Comparison of ENCODE assay signal across 2 fruit fly cellular contexts in genomic region chr3L:22162555-22162954, dm6.
TF ChIP-seq lines count a peak whose summit lies in the region.

No protein-coding gene starts in this region.

TF ChIP-seq in whole organism, embryonic, 481 proteins besides CTCF, POLR2A, EP300 and RAD21 (continued from another document and continues in another):
- TF ChIP-seq CG6683 (GFP tag; optimal IDR thresholded peaks at IDR 0.05; lab: Kevin White, UChicago) = no peak
- no peak for TF ChIP-seq ham (GFP tag; IDR thresholded peaks at IDR 0.05; lab: Robert Waterston, UW)
- no peak for TF ChIP-seq Six4 (GFP tag; optimal IDR thresholded peaks at IDR 0.05; lab: Kevin White, UChicago)
- peak; percentile 72 for TF ChIP-seq zf30C (GFP tag; optimal IDR thresholded peaks at IDR 0.05; lab: Kevin White, UChicago)
- no peak for TF ChIP-seq esg (GFP tag; conservative IDR thresholded peaks at IDR 0.05; lab: Robert Waterston, UW)
- TF ChIP-seq Fer2 (tag; optimal IDR thresholded peaks at IDR 0.05; lab: Kevin White, UChicago) = no peak
- no peak for TF ChIP-seq CG2889 (GFP tag; IDR thresholded peaks at IDR 0.05; lab: Robert Waterston, UW)
- TF ChIP-seq eve (GFP tag; optimal IDR thresholded peaks at IDR 0.05; lab: Kevin White, UChicago) = no peak
- no peak for TF ChIP-seq Ada2b (GFP tag; IDR thresholded peaks at IDR 0.05; lab: Robert Waterston, UW)
- TF ChIP-seq Usf (GFP tag; optimal IDR thresholded peaks at IDR 0.05; lab: Kevin White, UChicago) = no peak
- TF ChIP-seq trh (GFP tag; optimal IDR thresholded peaks at IDR 0.05; lab: Kevin White, UChicago) = no peak
- no peak for TF ChIP-seq bigmax (GFP tag; optimal IDR thresholded peaks at IDR 0.05; lab: Kevin White, UChicago)
- no peak for TF ChIP-seq exex (tag; optimal IDR thresholded peaks at IDR 0.05; lab: Kevin White, UChicago)
- peak; percentile 25 for TF ChIP-seq CG17829 (tag; optimal IDR thresholded peaks at IDR 0.05; lab: Kevin White, UChicago)
- TF ChIP-seq Elba2 (GFP tag; optimal IDR thresholded peaks at IDR 0.05; lab: Kevin White, UChicago) = peak; percentile 33
- no peak for TF ChIP-seq Poxn (GFP tag; IDR thresholded peaks at IDR 0.05; lab: Robert Waterston, UW)
- TF ChIP-seq crp (GFP tag; optimal IDR thresholded peaks at IDR 0.05; lab: Kevin White, UChicago) = no peak
- TF ChIP-seq Drgx (GFP tag; IDR thresholded peaks at IDR 0.05; lab: Robert Waterston, UW) = 0 out of 2 replicates have a peak, but pooled peaks have one; percentile 10
- TF ChIP-seq gt (GFP tag; IDR thresholded peaks at IDR 0.05; lab: Robert Waterston, UW) = no peak
- TF ChIP-seq CG9876 (GFP tag; optimal IDR thresholded peaks at IDR 0.05; lab: Kevin White, UChicago) = no peak
- no peak for TF ChIP-seq CG6689 (GFP tag; IDR thresholded peaks at IDR 0.05; lab: Robert Waterston, UW)
- peak; percentile 60 for TF ChIP-seq ac (GFP tag; optimal IDR thresholded peaks at IDR 0.05; lab: Kevin White, UChicago)
- peak; percentile 56 for TF ChIP-seq CG1603 (tag; optimal IDR thresholded peaks at IDR 0.05; lab: Kevin White, UChicago)
- TF ChIP-seq dmrt11E (tag; optimal IDR thresholded peaks at IDR 0.05; lab: Kevin White, UChicago) = peak; percentile 62
- no peak for TF ChIP-seq CG3281 (GFP tag; optimal IDR thresholded peaks at IDR 0.05; lab: Kevin White, UChicago)
- no peak for TF ChIP-seq CG14667 (GFP tag; IDR thresholded peaks at IDR 0.05; lab: Robert Waterston, UW)
- no peak for TF ChIP-seq row (GFP tag; IDR thresholded peaks at IDR 0.05; lab: Robert Waterston, UW)
- no peak for TF ChIP-seq bsh (GFP tag; optimal IDR thresholded peaks at IDR 0.05; lab: Kevin White, UChicago)
- TF ChIP-seq Hr3 (GFP tag; optimal IDR thresholded peaks at IDR 0.05; lab: Kevin White, UChicago) = no peak
- no peak for TF ChIP-seq CG7745 (tag; optimal IDR thresholded peaks at IDR 0.05; lab: Kevin White, UChicago)
- no peak for TF ChIP-seq Sry-β (GFP tag; optimal IDR thresholded peaks at IDR 0.05; lab: Kevin White, UChicago)
- TF ChIP-seq CG1529 (GFP tag; optimal IDR thresholded peaks at IDR 0.05; lab: Kevin White, UChicago) = no peak
- no peak for TF ChIP-seq Fer1 (GFP tag; optimal IDR thresholded peaks at IDR 0.05; lab: Kevin White, UChicago)
- peak; percentile 26 for TF ChIP-seq phol (tag; optimal IDR thresholded peaks at IDR 0.05; lab: Kevin White, UChicago)
- TF ChIP-seq shn (GFP tag; optimal IDR thresholded peaks at IDR 0.05; lab: Kevin White, UChicago) = no peak
- no peak for TF ChIP-seq CG15073 (GFP tag; optimal IDR thresholded peaks at IDR 0.05; lab: Kevin White, UChicago)
- no peak for TF ChIP-seq CG12155 (GFP tag; optimal IDR thresholded peaks at IDR 0.05; lab: Kevin White, UChicago)
- TF ChIP-seq CG5953 (GFP tag; IDR thresholded peaks at IDR 0.05; lab: Robert Waterston, UW) = no peak
- no peak for TF ChIP-seq HmgD (GFP tag; optimal IDR thresholded peaks at IDR 0.05; lab: Kevin White, UChicago)
- no peak for TF ChIP-seq ato (GFP tag; IDR thresholded peaks at IDR 0.05; lab: Robert Waterston, UW; ENCODE audit: partially characterized antibody)
- no peak for TF ChIP-seq CG12942 (GFP tag; optimal IDR thresholded peaks at IDR 0.05; lab: Kevin White, UChicago)
- TF ChIP-seq CG8944 (GFP tag; optimal IDR thresholded peaks at IDR 0.05; lab: Kevin White, UChicago) = no peak
- TF ChIP-seq CG3407 (GFP tag; optimal IDR thresholded peaks at IDR 0.05; lab: Kevin White, UChicago) = no peak
- TF ChIP-seq jumu (GFP tag; optimal IDR thresholded peaks at IDR 0.05; lab: Kevin White, UChicago) = no peak
- no peak for TF ChIP-seq ken (GFP tag; IDR thresholded peaks at IDR 0.05; lab: Robert Waterston, UW)
- no peak for TF ChIP-seq PHDP (tag; optimal IDR thresholded peaks at IDR 0.05; lab: Kevin White, UChicago)
- no peak for TF ChIP-seq CG31388 (GFP tag; optimal IDR thresholded peaks at IDR 0.05; lab: Kevin White, UChicago)
- TF ChIP-seq unc-4 (GFP tag; IDR thresholded peaks at IDR 0.05; lab: Robert Waterston, UW; ENCODE audit: partially characterized antibody) = no peak
- no peak for TF ChIP-seq HLH4C (GFP tag; IDR thresholded peaks at IDR 0.05; lab: Robert Waterston, UW; ENCODE audit: partially characterized antibody)
- peak; percentile 43; the same call in 1 of the 2 replicates for TF ChIP-seq dan (GFP tag; IDR thresholded peaks at IDR 0.05; lab: Robert Waterston, UW)
- no peak for TF ChIP-seq abd-A (tag; optimal IDR thresholded peaks at IDR 0.05; lab: Kevin White, UChicago)
- TF ChIP-seq CG4360 (GFP tag; IDR thresholded peaks at IDR 0.05; lab: Robert Waterston, UW) = no peak
- TF ChIP-seq dm (GFP tag; optimal IDR thresholded peaks at IDR 0.05; lab: Kevin White, UChicago) = no peak
- no peak for TF ChIP-seq zen2 (GFP tag; IDR thresholded peaks at IDR 0.05; lab: Robert Waterston, UW; ENCODE audit: partially characterized antibody)
- TF ChIP-seq sna (GFP tag; IDR thresholded peaks at IDR 0.05; lab: Robert Waterston, UW; ENCODE audit: partially characterized antibody) = no peak
- TF ChIP-seq CG13287 (GFP tag; IDR thresholded peaks at IDR 0.05; lab: Robert Waterston, UW; ENCODE audit: partially characterized antibody) = no peak
- TF ChIP-seq prd (optimal IDR thresholded peaks at IDR 0.05; lab: Kevin White, UChicago) = no peak
- peak; percentile 68; the same call in 2 of the 3 replicates for TF ChIP-seq prd (GFP tag; IDR thresholded peaks at IDR 0.05; lab: Robert Waterston, UW)
- peak; percentile 40 for TF ChIP-seq zen (tag; optimal IDR thresholded peaks at IDR 0.05; lab: Kevin White, UChicago)
- no peak for TF ChIP-seq CG3847 (GFP tag; IDR thresholded peaks at IDR 0.05; lab: Robert Waterston, UW)
- TF ChIP-seq NFAT (GFP tag; IDR thresholded peaks at IDR 0.05; lab: Robert Waterston, UW) = no peak
- TF ChIP-seq CG7786 (GFP tag; optimal IDR thresholded peaks at IDR 0.05; lab: Kevin White, UChicago) = no peak
- TF ChIP-seq gcm (GFP tag; optimal IDR thresholded peaks at IDR 0.05; lab: Kevin White, UChicago) = peak; percentile 8
- no peak for TF ChIP-seq Dp (GFP tag; optimal IDR thresholded peaks at IDR 0.05; lab: Kevin White, UChicago)
- TF ChIP-seq chm (GFP tag; IDR thresholded peaks at IDR 0.05; lab: Robert Waterston, UW) = no peak
- TF ChIP-seq odd (GFP tag; optimal IDR thresholded peaks at IDR 0.05; lab: Kevin White, UChicago) = no peak
- TF ChIP-seq CG6791 (GFP tag; IDR thresholded peaks at IDR 0.05; lab: Robert Waterston, UW; ENCODE audit: partially characterized antibody) = no peak
- TF ChIP-seq CG9817 (tag; optimal IDR thresholded peaks at IDR 0.05; lab: Kevin White, UChicago) = no peak
- TF ChIP-seq Taf1 (GFP tag; IDR thresholded peaks at IDR 0.05; lab: Robert Waterston, UW) = no peak

TF ChIP-seq in whole organism, prepupa, 60 proteins besides CTCF, POLR2A, EP300 and RAD21 (continued from another document):
- TF ChIP-seq CG6792 (GFP tag; optimal IDR thresholded peaks at IDR 0.05; lab: Kevin White, UChicago) (peak; percentile 12), Hr4 (GFP tag; optimal IDR thresholded peaks at IDR 0.05; lab: Kevin White, UChicago) (peak; percentile 24), CG31627 (GFP tag; optimal IDR thresholded peaks at IDR 0.05; lab: Kevin White, UChicago) (peak; percentile 18), CG32006 (GFP tag; optimal IDR thresholded peaks at IDR 0.05; lab: Kevin White, UChicago) (peak; percentile 48), svp (GFP tag; lab: Kevin White, UChicago) (peak; percentile 62), Gug (GFP tag; IDR thresholded peaks at IDR 0.05; lab: Robert Waterston, UW) (0 out of 2 replicates have a peak, but pooled peaks have one; percentile 16), CG1621 (tag; optimal IDR thresholded peaks at IDR 0.05; lab: Kevin White, UChicago) (peak; percentile 32), CG34406 (GFP tag; optimal IDR thresholded peaks at IDR 0.05; lab: Kevin White, UChicago) (peak; percentile 0), acj6 (GFP tag; optimal IDR thresholded peaks at IDR 0.05; lab: Kevin White, UChicago) (peak; percentile 23), esn (GFP tag; optimal IDR thresholded peaks at IDR 0.05; lab: Kevin White, UChicago) (peak; percentile 32)
